Fruit fly (Drosophila melanogaster): ENCODE results near the gene CG5653.

DNA sequence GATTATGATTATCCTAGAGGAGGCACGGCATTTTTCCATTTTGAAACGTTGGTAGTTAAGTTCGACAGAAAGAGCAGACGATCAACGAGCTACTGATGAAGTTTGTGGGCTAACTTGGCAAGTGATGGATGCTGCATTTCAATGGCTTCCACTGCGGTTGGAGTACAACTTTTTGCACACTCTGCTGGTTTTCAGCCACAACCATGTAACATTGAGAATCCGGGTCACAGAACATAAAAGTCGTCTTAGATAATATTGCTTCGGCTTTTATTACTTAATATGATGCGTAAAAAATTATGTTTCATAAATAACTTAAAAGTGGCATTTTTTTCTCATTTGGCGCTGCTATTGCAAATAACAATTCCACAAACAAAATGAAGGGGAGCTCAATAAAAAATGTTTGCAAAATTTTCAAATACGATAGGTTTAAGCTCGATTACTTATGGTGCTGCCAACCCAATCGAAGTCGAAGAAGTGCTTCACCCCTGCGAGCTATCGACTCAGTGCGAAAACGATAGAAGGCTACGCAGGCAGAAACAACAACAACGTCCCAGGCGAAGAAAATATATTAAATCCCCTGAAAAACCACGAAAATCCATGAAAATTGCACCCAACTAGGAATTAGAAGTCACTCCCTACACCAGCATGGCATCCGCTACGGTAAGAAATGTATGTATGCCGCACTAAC is at the start of gene CG5653, which contains the start of gene CG5021:
- TF ChIP-seq CG12605 (GFP tag; IDR thresholded peaks at IDR 0.05): no peak
- TF ChIP-seq fd96Ca (GFP tag; IDR thresholded peaks at IDR 0.05): no peak
- no peak for TF ChIP-seq CG13204 (GFP tag; optimal IDR thresholded peaks at IDR 0.05)
- TF ChIP-seq CG8301 (tag; optimal IDR thresholded peaks at IDR 0.05): no peak
- no peak for TF ChIP-seq CG9948 (tag; optimal IDR thresholded peaks at IDR 0.05)
- TF ChIP-seq Pif1A (GFP tag; optimal IDR thresholded peaks at IDR 0.05): no peak
- no peak for TF ChIP-seq Ets98B (GFP tag; IDR thresholded peaks at IDR 0.05)
- TF ChIP-seq EcR (GFP tag; optimal IDR thresholded peaks at IDR 0.05): no peak
- TF ChIP-seq CG17806 (tag; optimal IDR thresholded peaks at IDR 0.05): no peak
- no peak for TF ChIP-seq CG4496 (GFP tag; IDR thresholded peaks at IDR 0.05)
- TF ChIP-seq gl (tag; optimal IDR thresholded peaks at IDR 0.05): peak; percentile 3
- no peak for TF ChIP-seq CG14655 (GFP tag; optimal IDR thresholded peaks at IDR 0.05)
- no peak for TF ChIP-seq CG15710 (tag; optimal IDR thresholded peaks at IDR 0.05)
